Fruit fly (Drosophila melanogaster) whole organism, embryonic: Measurements from ENCODE around the gene mgr.

ENCODE experiments used
- Abd-B ChIP-seq: fragments of 200-800 bp; sonication (Bioruptor generic); optimal IDR thresholded peaks from 2 replicates; lab custom pipeline; 2018; ENCODE audit warnings: missing biosample characterization, mild to moderate bottlenecking, missing genetic modification characterization, moderate library complexity
- CG10462 ChIP-seq: fragments of 200-800 bp; sonication (Bioruptor generic); optimal IDR thresholded peaks from 2 replicates; lab custom pipeline; 2016; ENCODE audit warnings: missing biosample characterization, missing genetic modification characterization
- CG16815 ChIP-seq: fragments of 200-800 bp; sonication (Bioruptor generic); optimal IDR thresholded peaks from 3 replicates; lab custom pipeline; 2017; ENCODE audit warnings: missing biosample characterization, mild to moderate bottlenecking, missing genetic modification characterization
- CG3281 ChIP-seq: fragments of 200-800 bp; sonication (Bioruptor generic); optimal IDR thresholded peaks from 3 replicates; lab custom pipeline; 2017; ENCODE audit warnings: missing biosample characterization, mild to moderate bottlenecking, missing genetic modification characterization
- CG34224 ChIP-seq: fragments of 200-800 bp; sonication (Bioruptor generic); IDR thresholded peaks from 3 replicates; pipeline ENCODE4 v1.3.6; 2022; ENCODE audit warnings: missing biosample characterization, missing genetic modification characterization; ENCODE audit not compliant: partially characterized antibody
- CG8478 ChIP-seq: fragments of >200 bp; optimal IDR thresholded peaks from 2 replicates; lab custom pipeline; 2018
- CG8924 ChIP-seq: fragments of 200-800 bp; optimal IDR thresholded peaks from 3 replicates; lab custom pipeline; 2019; ENCODE audit warnings: missing biosample characterization, mild to moderate bottlenecking, missing genetic modification characterization, moderate library complexity
- MTF-1 ChIP-seq: fragments of 200-800 bp; sonication (Bioruptor generic); optimal IDR thresholded peaks from 2 replicates; lab custom pipeline; 2018; ENCODE audit warnings: missing biosample characterization, mild to moderate bottlenecking, missing genetic modification characterization, borderline replicate concordance
- Meics ChIP-seq: fragments of 200-800 bp; sonication (Bioruptor generic); optimal IDR thresholded peaks from 2 replicates; lab custom pipeline; 2017; ENCODE audit warnings: missing biosample characterization, mild to moderate bottlenecking, missing genetic modification characterization
- br ChIP-seq: fragments of >200 bp; optimal IDR thresholded peaks from 2 replicates; lab custom pipeline; 2017
- bsh ChIP-seq, 2 experiments: fragments of 200-800 bp; sonication (Bioruptor generic); optimal IDR thresholded peaks; 2 replicates each; lab custom pipeline; 2017 to 2018; ENCODE audit warnings: mild to moderate bottlenecking in 2 of 2, missing biosample characterization in 2 of 2, missing genetic modification characterization in 2 of 2, moderate library complexity in 1 of 2
- kay ChIP-seq: fragments of 200-800 bp; sonication (Bioruptor generic); optimal IDR thresholded peaks from 2 replicates; lab custom pipeline; 2016; ENCODE audit warnings: missing biosample characterization, missing genetic modification characterization
- psq ChIP-seq: fragments of 200-800 bp; sonication (Bioruptor generic); optimal IDR thresholded peaks from 2 replicates; lab custom pipeline; 2017; ENCODE audit warnings: missing biosample characterization, missing genetic modification characterization
- scrt ChIP-seq: fragments of 200-800 bp; sonication (Bioruptor generic); optimal IDR thresholded peaks from 2 replicates; lab custom pipeline; 2018; ENCODE audit warnings: missing biosample characterization, mild to moderate bottlenecking, missing genetic modification characterization, moderate library complexity

DNA sequence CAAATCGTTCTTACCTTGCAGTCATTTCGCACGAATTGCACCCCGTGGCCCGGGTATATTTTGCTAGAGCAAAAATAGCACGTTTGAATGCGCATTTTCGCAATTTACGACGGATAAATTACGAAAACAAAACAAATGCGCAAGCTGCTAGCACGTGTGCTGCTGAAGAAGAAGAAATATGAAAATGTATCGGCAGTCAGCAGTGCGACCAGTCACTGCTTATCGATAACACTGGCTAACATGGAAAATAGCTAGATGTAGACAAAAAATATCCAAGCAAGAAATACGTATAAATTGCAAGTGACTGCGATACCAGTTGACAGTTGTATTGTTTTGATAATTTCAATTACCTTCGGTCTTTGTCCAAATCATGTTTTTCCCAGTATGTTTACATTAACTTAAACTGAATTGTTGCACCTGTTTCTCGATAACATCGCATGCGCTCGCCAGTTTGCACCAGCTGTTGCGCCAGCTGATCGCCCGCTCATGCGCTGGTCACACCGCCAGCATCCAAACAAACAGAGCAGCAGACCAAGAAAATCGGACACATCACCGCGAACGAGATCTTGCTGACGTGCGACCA is 21.8 kb upstream of the mgr start, which contains the start of the genes RpL24-like and CG5276:
- no peak for TF ChIP-seq psq
- no peak for TF ChIP-seq CG8478 (lab: Kevin White, UChicago)
- peak; percentile 52; the same call in 2 of the 3 replicates for TF ChIP-seq CG34224 (GFP tag; lab: Robert Waterston, UW)
- no peak for TF ChIP-seq MTF-1 (GFP tag; lab: Kevin White, UChicago)
- TF ChIP-seq CG8924 (tag; lab: Kevin White, UChicago) = peak; percentile 2
- TF ChIP-seq CG3281 (GFP tag; lab: Kevin White, UChicago) = no peak
- no peak for TF ChIP-seq scrt (GFP tag; lab: Kevin White, UChicago)
- no peak for TF ChIP-seq bsh (GFP tag; optimal IDR thresholded peaks at IDR 0.05; lab: Kevin White, UChicago)
- TF ChIP-seq Meics (GFP tag; lab: Kevin White, UChicago) = no peak
- TF ChIP-seq CG16815 (GFP tag; lab: Kevin White, UChicago) = no peak
- TF ChIP-seq CG10462 = no peak
- no peak for TF ChIP-seq kay (GFP tag; lab: Kevin White, UChicago)
- TF ChIP-seq br (lab: Kevin White, UChicago) = no peak
- no peak for TF ChIP-seq Abd-B (GFP tag; lab: Kevin White, UChicago)
